Fruit fly (Drosophila melanogaster) whole organism, embryonic: ENCODE measurements around the gene CG5435.
A peak's percentile ranks its signal among the peaks of the same experiment; 100 is the strongest.

Experiments
- Ada2b ChIP-seq: fragments of 200-800 bp; sonication (Bioruptor generic); IDR thresholded peaks from 2 replicates; pipeline ENCODE4 v1.3.6; 2022; ENCODE audit warnings: missing biosample characterization, missing genetic modification characterization
- CG10565 ChIP-seq: fragments of 200-800 bp; sonication (Bioruptor generic); optimal IDR thresholded peaks from 3 replicates; lab custom pipeline; 2016; ENCODE audit warnings: missing biosample characterization, mild to moderate bottlenecking, missing genetic modification characterization
- CG13296 ChIP-seq: fragments of 200-800 bp; sonication (Bioruptor generic); optimal IDR thresholded peaks from 3 replicates; lab custom pipeline; 2018; ENCODE audit warnings: missing biosample characterization, mild to moderate bottlenecking, missing genetic modification characterization
- CG15073 ChIP-seq: fragments of 200-800 bp; sonication (Bioruptor generic); optimal IDR thresholded peaks from 2 replicates; lab custom pipeline; 2016; ENCODE audit warnings: missing biosample characterization, missing genetic modification characterization
- CG1529 ChIP-seq: fragments of 200-800 bp; sonication (Bioruptor generic); optimal IDR thresholded peaks from 3 replicates; lab custom pipeline; 2018; ENCODE audit warnings: missing biosample characterization, missing genetic modification characterization
- CG15601 ChIP-seq: fragments of 200-800 bp; sonication (Bioruptor generic); optimal IDR thresholded peaks from 3 replicates; lab custom pipeline; 2019; ENCODE audit warnings: missing biosample characterization, mild to moderate bottlenecking, missing genetic modification characterization, moderate library complexity
- CG16815 ChIP-seq: fragments of 200-800 bp; sonication (Bioruptor generic); optimal IDR thresholded peaks from 3 replicates; lab custom pipeline; 2017; ENCODE audit warnings: missing biosample characterization, mild to moderate bottlenecking, missing genetic modification characterization
- CG17328 ChIP-seq: fragments of 200-800 bp; sonication (Bioruptor generic); IDR thresholded peaks from 2 replicates; pipeline ENCODE4 v1.3.6; 2022; ENCODE audit warnings: missing biosample characterization, missing genetic modification characterization
- CG17359 ChIP-seq: fragments of 200-800 bp; sonication (Bioruptor generic); optimal IDR thresholded peaks from 3 replicates; lab custom pipeline; 2018; ENCODE audit warnings: missing biosample characterization, mild to moderate bottlenecking, missing genetic modification characterization, moderate library complexity
- CG18011 ChIP-seq: fragments of 200-800 bp; sonication (Bioruptor generic); optimal IDR thresholded peaks from 2 replicates; lab custom pipeline; 2017; ENCODE audit warnings: missing biosample characterization, missing genetic modification characterization, mild to moderate bottlenecking, moderate library complexity, missing genotype
- CG18476 ChIP-seq: fragments of 200-800 bp; sonication (Bioruptor generic); optimal IDR thresholded peaks from 2 replicates; lab custom pipeline; 2016; ENCODE audit warnings: missing biosample characterization, mild to moderate bottlenecking, missing genetic modification characterization
- CG2202 ChIP-seq: fragments of 200-800 bp; sonication (Bioruptor generic); optimal IDR thresholded peaks from 2 replicates; lab custom pipeline; 2018; ENCODE audit warnings: missing biosample characterization, mild to moderate bottlenecking, missing genetic modification characterization
- CG31388 ChIP-seq: fragments of 200-800 bp; sonication (Bioruptor generic); optimal IDR thresholded peaks from 2 replicates; lab custom pipeline; 2016; ENCODE audit warnings: missing biosample characterization, missing genetic modification characterization
- CG6254 ChIP-seq: fragments of 200-800 bp; sonication (Bioruptor generic); optimal IDR thresholded peaks from 3 replicates; lab custom pipeline; 2017; ENCODE audit warnings: mild to moderate bottlenecking, missing biosample characterization, missing genetic modification reagents, missing genetic modification characterization
- CG8359 ChIP-seq: fragments of 200-800 bp; sonication (Bioruptor generic); optimal IDR thresholded peaks from 2 replicates; lab custom pipeline; 2017; ENCODE audit warnings: missing biosample characterization, mild to moderate bottlenecking, missing genetic modification characterization, borderline replicate concordance
- Dip3 ChIP-seq: fragments of 200-800 bp; sonication (Bioruptor generic); optimal IDR thresholded peaks from 3 replicates; lab custom pipeline; 2016; ENCODE audit warnings: missing biosample characterization, missing genetic modification characterization
- Doc3 ChIP-seq: fragments of 200-800 bp; sonication (Bioruptor generic); IDR thresholded peaks from 3 replicates; pipeline ENCODE4 v1.3.6; 2022; ENCODE audit warnings: missing biosample characterization, missing genetic modification characterization; ENCODE audit not compliant: partially characterized antibody
- Eip74EF ChIP-seq, 2 experiments: fragments of 200-800 bp in 1 of 2; fragments of >200 bp in 1 of 2; sonication (Bioruptor generic) in 1 of 2; optimal IDR thresholded peaks; 2 replicates each; lab custom pipeline; 2017 to 2019; ENCODE audit warnings: missing biosample characterization in 2 of 2, missing genetic modification characterization in 2 of 2, mild to moderate bottlenecking in 1 of 2, moderate library complexity in 1 of 2
- HmgD ChIP-seq: fragments of 200-800 bp; sonication (Bioruptor generic); optimal IDR thresholded peaks from 3 replicates; lab custom pipeline; 2016; ENCODE audit warnings: missing biosample characterization, missing genetic modification characterization
- Jarid2 ChIP-seq: fragments of 200-800 bp; sonication (Bioruptor generic); optimal IDR thresholded peaks from 3 replicates; lab custom pipeline; 2017; ENCODE audit warnings: mild to moderate bottlenecking, missing biosample characterization, missing genetic modification reagents, missing genetic modification characterization
- Lim3 ChIP-seq: fragments of 200-800 bp; sonication (Bioruptor generic); IDR thresholded peaks from 2 replicates; pipeline ENCODE4 v1.3.6; 2022; ENCODE audit warnings: missing biosample characterization, missing genetic modification characterization
- MBD-R2 ChIP-seq: fragments of 200-800 bp; sonication (Bioruptor generic); IDR thresholded peaks from 2 replicates; pipeline ENCODE4 v1.3.6; 2022; ENCODE audit warnings: missing biosample characterization, missing genetic modification characterization
- Nf-YC ChIP-seq: fragments of 200-800 bp; optimal IDR thresholded peaks from 3 replicates; lab custom pipeline; 2019; ENCODE audit warnings: missing biosample characterization, mild to moderate bottlenecking, missing genetic modification characterization, moderate library complexity
- NfI ChIP-seq: fragments of 200-800 bp; sonication (Bioruptor generic); optimal IDR thresholded peaks from 3 replicates; lab custom pipeline; 2018; ENCODE audit warnings: missing biosample characterization, mild to moderate bottlenecking, missing genetic modification characterization, moderate library complexity
- Side ChIP-seq: fragments of 200-800 bp; sonication (Bioruptor generic); optimal IDR thresholded peaks from 2 replicates; lab custom pipeline; 2016; ENCODE audit warnings: missing biosample characterization, missing genetic modification characterization
- Sry-β ChIP-seq: fragments of 200-800 bp; sonication (Bioruptor generic); optimal IDR thresholded peaks from 2 replicates; lab custom pipeline; 2018; ENCODE audit warnings: missing biosample characterization, mild to moderate bottlenecking, missing genetic modification characterization, moderate library complexity
- Ssrp ChIP-seq: fragments of 200-800 bp; sonication (Bioruptor generic); optimal IDR thresholded peaks from 2 replicates; lab custom pipeline; 2018; ENCODE audit warnings: missing biosample characterization, mild to moderate bottlenecking, missing genetic modification characterization, moderate library complexity
- Stat92E ChIP-seq, 3 experiments: fragments of >200 bp in 2 of 3; fragments of 200-800 bp in 1 of 3; sonication (Bioruptor generic) in 1 of 3; optimal IDR thresholded peaks; 2 replicates each; lab custom pipeline; 2017 to 2019; ENCODE audit warnings: missing biosample characterization in 3 of 3, missing genetic modification characterization in 3 of 3, mild to moderate bottlenecking in 1 of 3, moderate library complexity in 1 of 3
- bowl ChIP-seq: fragments of 200-800 bp; sonication (Bioruptor generic); IDR thresholded peaks from 2 replicates; pipeline ENCODE4 v1.3.6; 2022; ENCODE audit warnings: missing biosample characterization, missing genetic modification characterization
- caup ChIP-seq: fragments of 200-800 bp; sonication (Bioruptor generic); optimal IDR thresholded peaks from 3 replicates; lab custom pipeline; 2017; ENCODE audit warnings: missing biosample characterization, mild to moderate bottlenecking, missing genetic modification characterization, moderate library complexity; ENCODE audit not compliant: severe bottlenecking
- chinmo ChIP-seq: fragments of 200-800 bp; sonication (Bioruptor generic); IDR thresholded peaks from 4 replicates; pipeline ENCODE4 v1.3.6; 2022; ENCODE audit warnings: missing biosample characterization, missing genetic modification characterization; ENCODE audit not compliant: partially characterized antibody
- ci ChIP-seq: fragments of 200-800 bp; sonication (Bioruptor generic); IDR thresholded peaks from 3 replicates; pipeline ENCODE4 v1.3.6; 2022; ENCODE audit warnings: missing biosample characterization, missing genetic modification characterization
- dati ChIP-seq: fragments of 200-800 bp; sonication (Bioruptor generic); IDR thresholded peaks from 2 replicates; pipeline ENCODE4 v1.3.6; 2022; ENCODE audit warnings: missing biosample characterization, missing genetic modification characterization
- dpn ChIP-seq, 2 experiments: fragments of 200-800 bp; sonication (Bioruptor generic); optimal IDR thresholded peaks; 3 replicates each; lab custom pipeline; 2016; ENCODE audit warnings: missing biosample characterization in 2 of 2, missing genetic modification characterization in 2 of 2
- exex ChIP-seq: fragments of 200-800 bp; sonication (Bioruptor generic); optimal IDR thresholded peaks from 4 replicates; lab custom pipeline; 2018; ENCODE audit warnings: missing biosample characterization, mild to moderate bottlenecking, missing genetic modification characterization, moderate library complexity
- hth ChIP-seq: fragments of >200 bp; optimal IDR thresholded peaks from 2 replicates; lab custom pipeline; 2017; ENCODE audit warnings: inconsistent platforms
- knrl ChIP-seq: fragments of 200-800 bp; sonication (Bioruptor generic); IDR thresholded peaks from 3 replicates; pipeline ENCODE4 v1.3.6; 2022; ENCODE audit warnings: missing biosample characterization, missing genetic modification characterization; ENCODE audit not compliant: partially characterized antibody
- onecut ChIP-seq: fragments of 200-800 bp; sonication (Bioruptor generic); IDR thresholded peaks from 2 replicates; pipeline ENCODE4 v1.3.6; 2022; ENCODE audit warnings: missing biosample characterization, missing genetic modification characterization
- prd ChIP-seq, 3 experiments: fragments of >200 bp in 2 of 3; fragments of 200-800 bp in 1 of 3; sonication (Bioruptor generic) in 1 of 3; optimal IDR thresholded peaks in 2 of 3; IDR thresholded peaks in 1 of 3; 2 replicates in 2 of 3; 3 replicates in 1 of 3; pipeline versions ENCODE4 v1.3.6 to Lab custom; 2017 to 2022; ENCODE audit warnings: missing biosample characterization in 1 of 3, missing genetic modification characterization in 1 of 3
- pros ChIP-seq: fragments of 200-800 bp; sonication (Bioruptor generic); optimal IDR thresholded peaks from 3 replicates; lab custom pipeline; 2019; ENCODE audit warnings: missing biosample characterization, mild to moderate bottlenecking, missing genetic modification characterization, moderate library complexity
- row ChIP-seq: fragments of 200-800 bp; sonication (Bioruptor generic); IDR thresholded peaks from 3 replicates; pipeline ENCODE4 v1.3.6; 2022; ENCODE audit warnings: missing biosample characterization, missing genetic modification characterization
- sens-2 ChIP-seq: fragments of 200-800 bp; sonication (Bioruptor generic); IDR thresholded peaks from 2 replicates; pipeline ENCODE4 v1.3.6; 2022; ENCODE audit warnings: missing biosample characterization, missing genetic modification characterization

Gene CG5435

DNA sequence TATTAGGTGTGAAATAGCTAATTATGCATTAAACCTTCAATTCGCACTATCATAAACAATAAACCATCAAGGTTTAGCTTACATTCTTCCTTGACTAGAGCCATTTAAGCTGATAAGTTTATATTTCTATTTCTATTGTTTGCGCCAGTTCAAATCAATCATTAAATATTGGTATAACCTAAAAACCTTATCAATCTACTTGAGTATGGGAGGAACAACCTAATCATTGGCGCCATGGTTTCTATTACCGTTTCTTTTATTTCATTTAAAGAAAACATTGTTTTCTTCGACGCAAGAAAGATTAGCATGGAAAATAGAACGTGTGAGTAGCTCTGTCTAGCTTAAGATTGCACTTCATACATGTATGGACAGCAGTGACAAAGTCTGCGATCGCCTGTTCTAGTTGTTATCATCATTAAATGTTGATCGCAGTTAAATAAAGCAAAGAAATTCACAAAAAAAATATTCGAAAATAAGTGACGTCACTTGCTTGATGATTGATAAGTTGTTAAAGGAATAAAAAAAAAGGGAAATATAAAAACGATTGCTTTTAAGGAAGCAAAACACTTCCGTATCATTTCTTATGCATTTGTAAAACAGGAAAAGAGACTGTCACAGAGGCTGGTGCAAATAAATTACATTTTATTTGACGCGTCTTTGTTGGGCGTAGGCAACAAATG is 43.7 kb upstream of the CG5435 start (continued):
- no peak for TF ChIP-seq CG10565 (GFP tag; lab: Kevin White, UChicago)
- no peak for TF ChIP-seq Ssrp (tag; lab: Kevin White, UChicago)
- TF ChIP-seq exex: peak; percentile 73
- no peak for TF ChIP-seq row (GFP tag; lab: Robert Waterston, UW)
- TF ChIP-seq bowl: no peak
- TF ChIP-seq CG2202 (tag; lab: Kevin White, UChicago): no peak
- no peak; the same call in 2 of the 3 replicates for TF ChIP-seq ci (GFP tag; lab: Robert Waterston, UW)
- no peak for TF ChIP-seq Nf-YC (tag; lab: Kevin White, UChicago)
- TF ChIP-seq CG16815 (GFP tag; lab: Kevin White, UChicago): no peak
- peak; percentile 28 for TF ChIP-seq CG15601 (tag; lab: Kevin White, UChicago)
- TF ChIP-seq Stat92E (GFP tag; optimal IDR thresholded peaks at IDR 0.05; lab: Kevin White, UChicago): no peak
- no peak for TF ChIP-seq pros (GFP tag; lab: Kevin White, UChicago)
- no peak for TF ChIP-seq CG15073 (GFP tag; lab: Kevin White, UChicago)
- no peak for TF ChIP-seq Ada2b
- TF ChIP-seq sens-2: no peak
- no peak for TF ChIP-seq onecut (GFP tag; lab: Robert Waterston, UW)
- TF ChIP-seq CG17359 (tag; lab: Kevin White, UChicago): no peak
- TF ChIP-seq caup (GFP tag; lab: Kevin White, UChicago): no peak
- TF ChIP-seq chinmo: no peak
- TF ChIP-seq CG6254 (GFP tag; lab: Kevin White, UChicago): no peak
- no peak for TF ChIP-seq CG31388 (GFP tag; lab: Kevin White, UChicago)
- no peak for TF ChIP-seq Jarid2 (GFP tag; lab: Kevin White, UChicago)
- no peak for TF ChIP-seq Side (GFP tag; lab: Kevin White, UChicago)
- no peak for TF ChIP-seq knrl (GFP tag; lab: Robert Waterston, UW)
- TF ChIP-seq hth (lab: Kevin White, UChicago): no peak
- no peak for TF ChIP-seq CG18011 (GFP tag; lab: Kevin White, UChicago)
- TF ChIP-seq CG1529 (GFP tag; lab: Kevin White, UChicago): no peak
- no peak for TF ChIP-seq HmgD (GFP tag; lab: Kevin White, UChicago)
- no peak for TF ChIP-seq NfI (GFP tag; lab: Kevin White, UChicago)
- TF ChIP-seq Lim3 (GFP tag; lab: Robert Waterston, UW): no peak
- no peak for TF ChIP-seq Dip3
- no peak for TF ChIP-seq MBD-R2 (GFP tag; lab: Robert Waterston, UW)
- TF ChIP-seq CG13296 (GFP tag; lab: Kevin White, UChicago): no peak
- no peak for TF ChIP-seq Eip74EF (GFP tag; optimal IDR thresholded peaks at IDR 0.05; lab: Kevin White, UChicago)
- no peak for TF ChIP-seq dpn (GFP tag; optimal IDR thresholded peaks at IDR 0.05; lab: Kevin White, UChicago)
- TF ChIP-seq CG17328 (GFP tag; lab: Robert Waterston, UW): no peak
- TF ChIP-seq prd (optimal IDR thresholded peaks at IDR 0.05; lab: Kevin White, UChicago): no peak
- TF ChIP-seq prd (GFP tag; IDR thresholded peaks at IDR 0.05; lab: Robert Waterston, UW): no peak
- no peak for TF ChIP-seq CG8359 (GFP tag; lab: Kevin White, UChicago)
- no peak for TF ChIP-seq Doc3 (GFP tag; lab: Robert Waterston, UW)
- TF ChIP-seq dati (GFP tag; lab: Robert Waterston, UW): no peak
- no peak for TF ChIP-seq CG18476 (GFP tag; lab: Kevin White, UChicago)
- TF ChIP-seq Sry-β: no peak
